Worm (Caenorhabditis elegans) whole organism, L2 larva: ENCODE data around the gene Y38F1A.4.

Experiments used
- mbf-1 ChIP-seq: sonication (generic microtip); optimal IDR thresholded peaks from 2 replicates; lab custom pipeline; 2017; ENCODE audit warnings: missing biosample characterization, missing genetic modification characterization
- ztf-11 ChIP-seq: sonication (generic microtip); optimal IDR thresholded peaks from 2 replicates; lab custom pipeline; 2017; ENCODE audit warnings: missing biosample characterization, missing genetic modification characterization

ce11 chrII:12982830-12983229 is 13.3 kb upstream of the Y38F1A.4 start:
- no peak for TF ChIP-seq mbf-1 (tag; lab: Kevin White, UChicago)
- TF ChIP-seq ztf-11 (tag; lab: Kevin White, UChicago): no peak
